Worm (Caenorhabditis elegans) whole organism, L2 larva: ENCODE data around the gene Y53G8B.2.

ENCODE experiments used
- ZK546.5 ChIP-seq: sonication (generic microtip); optimal IDR thresholded peaks from 2 replicates; lab custom pipeline; 2017; ENCODE audit warnings: missing biosample characterization, missing genetic modification characterization
- egl-27 ChIP-seq: sonication (generic microtip); optimal IDR thresholded peaks from 3 replicates; lab custom pipeline; 2017; ENCODE audit warnings: missing biosample characterization, missing genetic modification reagents, missing genetic modification characterization
- mab-5 ChIP-seq: fragments of 150-350 bp; optimal IDR thresholded peaks from 2 replicates; lab custom pipeline; 2014; ENCODE audit warnings: missing biosample characterization, missing genetic modification characterization
- nhr-11 ChIP-seq: fragments of 150-350 bp; optimal IDR thresholded peaks from 2 replicates; lab custom pipeline; 2014; ENCODE audit warnings: missing biosample characterization, missing genetic modification characterization
- nhr-12 ChIP-seq: fragments of 150-350 bp; optimal IDR thresholded peaks from 2 replicates; lab custom pipeline; 2014; ENCODE audit warnings: missing biosample characterization, missing genetic modification characterization

DNA sequence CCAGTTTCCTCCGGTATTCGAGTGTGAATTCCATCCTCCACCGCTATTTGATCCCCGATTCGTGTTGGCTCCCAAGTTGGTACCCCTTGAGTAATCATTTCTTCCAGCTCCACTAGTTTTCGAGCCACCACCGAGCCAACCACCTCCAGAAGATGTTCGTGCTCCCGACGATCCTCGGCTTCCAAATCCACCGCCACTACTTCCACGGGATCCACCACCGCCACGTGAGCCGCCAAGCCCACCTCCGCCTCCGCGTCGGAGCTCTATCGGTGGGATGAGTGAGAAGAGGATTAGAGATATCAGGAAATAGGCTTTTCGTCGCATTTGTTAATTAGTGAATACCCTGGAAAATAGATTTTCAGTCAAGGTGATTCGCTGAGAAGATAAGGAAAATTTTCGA, 39.8 kb downstream of the Y53G8B.2 start, which contains the start of gene H06I04.6:
- TF ChIP-seq egl-27 (tag; lab: Kevin White, UChicago) = no peak
- TF ChIP-seq ZK546.5 = no peak
- TF ChIP-seq mab-5 (tag; lab: Kevin White, UChicago) = no peak
- TF ChIP-seq nhr-12 (tag; lab: Kevin White, UChicago) = no peak
- no peak for TF ChIP-seq nhr-11 (tag; lab: Kevin White, UChicago)
